Worm (Caenorhabditis elegans) whole organism, young adult: ENCODE results near the gene nstp-3.

Experiments
- D2030.7 ChIP-seq: fragments of 200-800 bp; sonication (Bioruptor generic); IDR thresholded peaks from 2 replicates; pipeline ENCODE4 v1.3.6; 2022; ENCODE audit warnings: missing genetic modification reagents, missing genetic modification characterization, missing compliant biosample characterization
- Y53G8AR.9 ChIP-seq: fragments of 200-800 bp; sonication (Bioruptor generic); conservative IDR thresholded peaks from 2 replicates; pipeline ENCODE4 v1.3.6; 2022; ENCODE audit warnings: missing genetic modification reagents, missing genetic modification characterization, missing compliant biosample characterization
- Y79H2A.3 ChIP-seq: fragments of 200-800 bp; sonication (Bioruptor generic); conservative IDR thresholded peaks from 2 replicates; pipeline ENCODE4 v1.3.6; 2022; ENCODE audit warnings: missing genetic modification reagents, missing genetic modification characterization, missing compliant biosample characterization
- ceh-27 ChIP-seq: fragments of 200-800 bp; sonication (Bioruptor generic); optimal IDR thresholded peaks from 2 replicates; lab custom pipeline; 2018; ENCODE audit warnings: mild to moderate bottlenecking, missing genetic modification characterization, moderate library complexity, missing compliant biosample characterization
- dpff-1 ChIP-seq: sonication (generic microtip); optimal IDR thresholded peaks from 2 replicates; lab custom pipeline; 2017; ENCODE audit warnings: mild to moderate bottlenecking, missing genetic modification characterization, missing compliant biosample characterization
- hlh-12 ChIP-seq: sonication (generic microtip); optimal IDR thresholded peaks from 2 replicates; lab custom pipeline; 2016; ENCODE audit warnings: missing genetic modification characterization, missing compliant biosample characterization
- hlh-26 ChIP-seq: fragments of 200-800 bp; sonication (Bioruptor generic); conservative IDR thresholded peaks from 2 replicates; pipeline ENCODE4 v1.3.6; 2022; ENCODE audit warnings: missing genetic modification reagents, missing genetic modification characterization, missing compliant biosample characterization
- mcd-1 ChIP-seq: fragments of 200-800 bp; sonication (Bioruptor generic); IDR thresholded peaks from 2 replicates; pipeline ENCODE4 v1.3.6; 2022; ENCODE audit warnings: missing genetic modification reagents, missing genetic modification characterization, missing compliant biosample characterization
- nfya-2 ChIP-seq: fragments of 200-800 bp; sonication (Bioruptor generic); IDR thresholded peaks from 2 replicates; pipeline ENCODE4 v1.3.6; 2022; ENCODE audit warnings: missing genetic modification reagents, missing genetic modification characterization, missing compliant biosample characterization
- rcor-1 ChIP-seq: fragments of 200-800 bp; sonication (Bioruptor generic); IDR thresholded peaks from 2 replicates; pipeline ENCODE4 v1.3.6; 2022; ENCODE audit warnings: missing genetic modification reagents, missing genetic modification characterization, missing compliant biosample characterization
- snpc-4 ChIP-seq, 5 experiments: fragments of 150-350 bp in 1 of 5; sonication (generic microtip) in 4 of 5; optimal IDR thresholded peaks; 2 replicates each; lab custom pipeline; 2014 to 2018; ENCODE audit warnings: missing genetic modification characterization in 5 of 5, missing biosample characterization in 3 of 5, antibody characterized with exemption in 2 of 5, mild to moderate bottlenecking in 2 of 5, missing compliant biosample characterization in 2 of 5, missing genotype in 2 of 5, moderate library complexity in 2 of 5, missing genetic modification reagents in 1 of 5
- zim-3 ChIP-seq: sonication (generic microtip); optimal IDR thresholded peaks from 2 replicates; lab custom pipeline; 2017; ENCODE audit warnings: mild to moderate bottlenecking, missing genetic modification characterization, moderate library complexity, missing compliant biosample characterization

DNA sequence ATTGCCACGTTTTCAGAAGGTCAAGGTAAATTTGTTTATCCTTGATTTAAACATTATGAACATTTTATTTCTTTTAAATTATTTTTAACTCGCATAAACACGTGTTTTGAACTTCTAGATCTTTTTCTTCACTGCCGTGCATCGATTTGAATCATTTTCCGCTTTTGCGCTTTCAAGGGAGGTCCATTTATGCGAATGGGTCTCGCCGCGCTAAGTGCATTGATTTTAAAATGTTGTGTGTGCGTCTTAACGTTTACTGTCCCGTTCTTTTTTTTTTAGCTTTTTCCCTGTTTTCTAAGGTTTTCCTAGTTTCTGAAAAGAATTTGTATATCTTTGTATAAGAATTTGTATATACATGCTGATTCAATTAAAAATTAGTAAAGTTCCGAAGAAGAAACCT is 27.4 kb upstream of the nstp-3 start:
- TF ChIP-seq snpc-4 (GFP tag; optimal IDR thresholded peaks at IDR 0.05; lab: Kevin White, UChicago) (no peak), snpc-4 (tag; optimal IDR thresholded peaks at IDR 0.05; lab: Kevin White, UChicago) (no peak), ceh-27 (GFP tag; lab: Kevin White, UChicago) (no peak), mcd-1 (GFP tag; lab: Robert Waterston, UW) (no peak), hlh-26 (GFP tag; lab: Robert Waterston, UW) (no peak), D2030.7 (GFP tag; lab: Robert Waterston, UW) (no peak), dpff-1 (tag; lab: Kevin White, UChicago) (no peak), Y79H2A.3 (GFP tag; lab: Robert Waterston, UW) (no peak), rcor-1 (GFP tag; lab: Robert Waterston, UW) (no peak), zim-3 (tag; lab: Kevin White, UChicago) (no peak), Y53G8AR.9 (no peak), hlh-12 (tag; lab: Kevin White, UChicago) (no peak), nfya-2 (no peak)
